Fruit fly (Drosophila melanogaster) whole organism, larva: ENCODE results near the gene AstA-R1.

Experiments
- noc ChIP-seq: fragments of 200-800 bp; sonication (Bioruptor generic); optimal IDR thresholded peaks from 3 replicates; lab custom pipeline; 2019; ENCODE audit warnings: missing biosample characterization, mild to moderate bottlenecking, missing genetic modification characterization, moderate library complexity

AstA-R1 gene

dm6 chrX:3686469-3687410, 112.4 kb downstream of the AstA-R1 start:
- no peak for TF ChIP-seq noc (tag; lab: Kevin White, UChicago)

dm6 chrX:3687837-3688375, 113.6 kb downstream of the AstA-R1 start:
- TF ChIP-seq noc (tag; lab: Kevin White, UChicago) = no peak

- TF ChIP-seq noc (tag; lab: Kevin White, UChicago) = no peak
These were observed 114.2 kb downstream of the AstA-R1 start for dm6 chrX:3688576-3688975.

dm6 chrX:3689079-3689478, 114.7 kb downstream of the AstA-R1 start:
- TF ChIP-seq noc (tag; lab: Kevin White, UChicago) = peak; percentile 4

- peak; percentile 26 for TF ChIP-seq noc (tag; lab: Kevin White, UChicago)
These were observed 116.3 kb downstream of the AstA-R1 start for dm6 chrX:3690631-3691030.

- peak; percentile 27 for TF ChIP-seq noc (tag; lab: Kevin White, UChicago)
These were observed 117.6 kb downstream of the AstA-R1 start for dm6 chrX:3691623-3692553.

dm6 chrX:3693989-3694769, 119.8 kb downstream of the AstA-R1 start:
- TF ChIP-seq noc (tag; lab: Kevin White, UChicago) = peak; percentile 34

- no peak for TF ChIP-seq noc (tag; lab: Kevin White, UChicago)
These were observed 120.4 kb downstream of the AstA-R1 start for dm6 chrX:3694770-3695145.

- TF ChIP-seq noc (tag; lab: Kevin White, UChicago) = peak; percentile 71
These were observed 121.0 kb downstream of the AstA-R1 start for dm6 chrX:3695151-3695988.

- TF ChIP-seq noc (tag; lab: Kevin White, UChicago) = no peak
These were observed 122.3 kb downstream of the AstA-R1 start for dm6 chrX:3696540-3697206.

- no peak for TF ChIP-seq noc (tag; lab: Kevin White, UChicago)
These were observed 129.9 kb downstream of the AstA-R1 start for dm6 chrX:3704204-3704660.

dm6 chrX:3710531-3711084, 136.3 kb downstream of the AstA-R1 start:
- TF ChIP-seq noc (tag; lab: Kevin White, UChicago) = no peak

dm6 chrX:3714020-3714419, 139.7 kb downstream of the AstA-R1 start:
- peak; percentile 47 for TF ChIP-seq noc (tag; lab: Kevin White, UChicago)
